Fruit fly (Drosophila melanogaster): ENCODE measurements around the gene Rpt3.

Rpt3 gene

dm6 chrX:11136587-11137512 is 11.9 kb downstream of the Rpt3 start, which contains the start of gene Klp10A (continued):
- peak; percentile 28 for TF ChIP-seq lilli (GFP tag; optimal IDR thresholded peaks at IDR 0.05)
- peak; percentile 87 for TF ChIP-seq CG10267 (tag; optimal IDR thresholded peaks at IDR 0.05)
- TF ChIP-seq CG3847 (GFP tag; IDR thresholded peaks at IDR 0.05): 0 out of 2 replicates have a peak, but pooled peaks have one; percentile 12
- peak; percentile 18 for TF ChIP-seq Side (GFP tag; optimal IDR thresholded peaks at IDR 0.05)
- peak; percentile 7 for TF ChIP-seq HHEX (GFP tag; optimal IDR thresholded peaks at IDR 0.05)
- no peak for TF ChIP-seq CG3995 (GFP tag; optimal IDR thresholded peaks at IDR 0.05)
- TF ChIP-seq vvl (GFP tag; IDR thresholded peaks at IDR 0.05): peak; percentile 9; the same call in 1 of the 2 replicates
- TF ChIP-seq CG17361 (GFP tag; IDR thresholded peaks at IDR 0.05): peak; percentile 46; the same call in 1 of the 3 replicates
- TF ChIP-seq CG11504 (tag; optimal IDR thresholded peaks at IDR 0.05): no peak
- no peak for TF ChIP-seq Eip74EF (GFP tag; optimal IDR thresholded peaks at IDR 0.05)
- 0 out of 2 replicates have a peak, but pooled peaks have one; percentile 24 for TF ChIP-seq CG32767 (GFP tag; IDR thresholded peaks at IDR 0.05)
- TF ChIP-seq CG4617 (GFP tag; optimal IDR thresholded peaks at IDR 0.05; ENCODE audit: borderline replicate concordance): peak; percentile 50
- TF ChIP-seq CG31441 (GFP tag; IDR thresholded peaks at IDR 0.05): no peak
- 0 out of 4 replicates have a peak, but pooled peaks have one; percentile 47 for TF ChIP-seq chinmo (GFP tag; IDR thresholded peaks at IDR 0.05; ENCODE audit: partially characterized antibody)
- peak; percentile 20 for TF ChIP-seq CG3281 (GFP tag; optimal IDR thresholded peaks at IDR 0.05)
- no peak for TF ChIP-seq pnt (GFP tag; optimal IDR thresholded peaks at IDR 0.05)
- peak; percentile 11 for TF ChIP-seq CG1647 (GFP tag; optimal IDR thresholded peaks at IDR 0.05)
- peak; percentile 41; the same call in 1 of the 3 replicates for TF ChIP-seq CG11456 (GFP tag; IDR thresholded peaks at IDR 0.05)
- peak; percentile 73 for TF ChIP-seq Elba2 (GFP tag; optimal IDR thresholded peaks at IDR 0.05)
- TF ChIP-seq HmgZ (tag; optimal IDR thresholded peaks at IDR 0.05): peak; percentile 22
- TF ChIP-seq sisA (GFP tag; IDR thresholded peaks at IDR 0.05): 0 out of 2 replicates have a peak, but pooled peaks have one; percentile 13
- peak in 1 of 2 experiments; percentile 76 for TF ChIP-seq crp (GFP tag; optimal IDR thresholded peaks at IDR 0.05)
- TF ChIP-seq dm (GFP tag; optimal IDR thresholded peaks at IDR 0.05): peak; percentile 0
- TF ChIP-seq jumu (GFP tag; optimal IDR thresholded peaks at IDR 0.05): peak; percentile 3
- no peak for TF ChIP-seq scrt (GFP tag; optimal IDR thresholded peaks at IDR 0.05)
- TF ChIP-seq Dp (GFP tag; optimal IDR thresholded peaks at IDR 0.05): peak; percentile 16
- peak; percentile 2 for TF ChIP-seq CG13624 (GFP tag; optimal IDR thresholded peaks at IDR 0.05)
- TF ChIP-seq MESR4 (GFP tag; optimal IDR thresholded peaks at IDR 0.05): peak; percentile 54
- TF ChIP-seq Meics (GFP tag; optimal IDR thresholded peaks at IDR 0.05): no peak
- peak; percentile 14 for TF ChIP-seq Antp (GFP tag; optimal IDR thresholded peaks at IDR 0.05)
- TF ChIP-seq mam (GFP tag; optimal IDR thresholded peaks at IDR 0.05): peak; percentile 42
- TF ChIP-seq slou (GFP tag; optimal IDR thresholded peaks at IDR 0.05): no peak
- TF ChIP-seq nerfin-1 (tag; optimal IDR thresholded peaks at IDR 0.05): peak; percentile 87
- TF ChIP-seq Chrac-16 (GFP tag; optimal IDR thresholded peaks at IDR 0.05): peak; percentile 24
- TF ChIP-seq pho (GFP tag; optimal IDR thresholded peaks at IDR 0.05): peak; percentile 7

dm6 chrX:11137566-11138186 is 12.8 kb downstream of the Rpt3 start, which contains the start of gene CDK2AP1:
CDK2AP1 (plus strand) TSS chrX:11137859.
- TF ChIP-seq CG4282 (GFP tag; optimal IDR thresholded peaks at IDR 0.05) (no peak), bab2 (GFP tag; optimal IDR thresholded peaks at IDR 0.05) (peak; percentile 18), nom (GFP tag; optimal IDR thresholded peaks at IDR 0.05) (peak; percentile 8), CG12236 (GFP tag; optimal IDR thresholded peaks at IDR 0.05) (no peak), CG15601 (tag; optimal IDR thresholded peaks at IDR 0.05) (no peak), CG7839 (tag; optimal IDR thresholded peaks at IDR 0.05) (peak; percentile 26), oc (tag; optimal IDR thresholded peaks at IDR 0.05) (peak; percentile 66), CG1233 (GFP tag; optimal IDR thresholded peaks at IDR 0.05) (no peak), Hsf (GFP tag; optimal IDR thresholded peaks at IDR 0.05) (peak; percentile 35), CG6175 (GFP tag; IDR thresholded peaks at IDR 0.05) (no peak), CG6791 (GFP tag; IDR thresholded peaks at IDR 0.05; ENCODE audit: partially characterized antibody) (peak; percentile 87), ewg (GFP tag; optimal IDR thresholded peaks at IDR 0.05) (peak; percentile 10), Mes4 (GFP tag; optimal IDR thresholded peaks at IDR 0.05) (no peak), CG12942 (GFP tag; optimal IDR thresholded peaks at IDR 0.05) (no peak)
